Worm (Caenorhabditis elegans): ENCODE measurements around the gene Y43F8B.12.

The Y43F8B.12 gene

ce11 chrV:19462020-19462419 is 6.2 kb upstream of the Y43F8B.12 start, which contains the start of gene Y43F8B.15:
Gene Y43F8B.15, minus strand, starts transcription at chrV:19462120.
- no peak for TF ChIP-seq unc-62 (GFP tag; optimal IDR thresholded peaks at IDR 0.05)

- TF ChIP-seq unc-62 (GFP tag; optimal IDR thresholded peaks at IDR 0.05) = no peak
These were observed 5.6 kb upstream of the Y43F8B.12 start, which contains the start of gene Y43F8B.25 for ce11 chrV:19462612-19463011. Gene Y43F8B.25, plus strand, starts transcription at chrV:19462912.

ce11 chrV:19467574-19467973 is 609 bp upstream of the Y43F8B.12 start, which contains the start of gene Y43F8B.23:
Gene Y43F8B.23, minus strand, starts transcription at chrV:19467648.
- no peak for TF ChIP-seq unc-62 (GFP tag; optimal IDR thresholded peaks at IDR 0.05)

- TF ChIP-seq unc-62 (GFP tag; optimal IDR thresholded peaks at IDR 0.05) = no peak
These were observed 2.2 kb downstream of the Y43F8B.12 start, which contains the start of gene Y43F8B.11 for ce11 chrV:19470385-19470784. Gene Y43F8B.11, plus strand, starts transcription at chrV:19470685.

- TF ChIP-seq unc-62 (GFP tag; optimal IDR thresholded peaks at IDR 0.05) = no peak
These were observed 5.8 kb downstream of the Y43F8B.12 start, which contains the start of gene Y43F8B.10 for ce11 chrV:19473842-19474514. Gene Y43F8B.10, plus strand, starts transcription at chrV:19474464.

ce11 chrV:19477302-19477701 is 9.1 kb downstream of the Y43F8B.12 start:
- no peak for TF ChIP-seq unc-62 (GFP tag; optimal IDR thresholded peaks at IDR 0.05)

- no peak for TF ChIP-seq unc-62 (GFP tag; optimal IDR thresholded peaks at IDR 0.05)
These were observed 9.7 kb downstream of the Y43F8B.12 start, which contains the start of gene Y43F8B.9 for ce11 chrV:19477852-19478251. Gene Y43F8B.9, plus strand, starts transcription at chrV:19478152.

ce11 chrV:19482535-19482934 is 14.4 kb downstream of the Y43F8B.12 start, which contains the start of gene Y43F8B.22:
Gene Y43F8B.22, plus strand, starts transcription at chrV:19482835.
- TF ChIP-seq unc-62 (GFP tag; optimal IDR thresholded peaks at IDR 0.05) = no peak

- no peak for TF ChIP-seq unc-62 (GFP tag; optimal IDR thresholded peaks at IDR 0.05)
These were observed 16.3 kb downstream of the Y43F8B.12 start, which contains the start of gene Y43F8B.17 for ce11 chrV:19484507-19484906. Gene Y43F8B.17, plus strand, starts transcription at chrV:19484721.

ce11 chrV:19485261-19485660 is 17.1 kb downstream of the Y43F8B.12 start, which contains the start of gene Y43F8B.28:
Gene Y43F8B.28, plus strand, starts transcription at chrV:19485319.
- TF ChIP-seq unc-62 (GFP tag; optimal IDR thresholded peaks at IDR 0.05) = no peak

ce11 chrV:19485690-19486089 is 17.5 kb downstream of the Y43F8B.12 start, which contains the start of gene Y43F8B.18:
Gene Y43F8B.18, plus strand, starts transcription at chrV:19485990.
- TF ChIP-seq unc-62 (GFP tag; optimal IDR thresholded peaks at IDR 0.05) = no peak

- no peak for TF ChIP-seq unc-62 (GFP tag; optimal IDR thresholded peaks at IDR 0.05)
These were observed 22.3 kb downstream of the Y43F8B.12 start, which contains the start of gene Y43F8B.7 for ce11 chrV:19490461-19490860. Gene Y43F8B.7, plus strand, starts transcription at chrV:19490761.

ce11 chrV:19491302-19491701 is 23.1 kb downstream of the Y43F8B.12 start, which contains the start of gene Y43F8B.29:
Gene Y43F8B.29, plus strand, starts transcription at chrV:19491602.
- no peak for TF ChIP-seq unc-62 (GFP tag; optimal IDR thresholded peaks at IDR 0.05)

ce11 chrV:19495145-19495544 is 27.0 kb downstream of the Y43F8B.12 start:
- no peak for TF ChIP-seq unc-62 (GFP tag; optimal IDR thresholded peaks at IDR 0.05)

- TF ChIP-seq unc-62 (GFP tag; optimal IDR thresholded peaks at IDR 0.05) = no peak
These were observed 27.4 kb downstream of the Y43F8B.12 start, which contains the start of gene scl-21 for ce11 chrV:19495587-19495986. Gene scl-21, minus strand, starts transcription at chrV:19495687.

- no peak for TF ChIP-seq unc-62 (GFP tag; optimal IDR thresholded peaks at IDR 0.05)
These were observed 28.9 kb downstream of the Y43F8B.12 start for ce11 chrV:19497087-19497486.

ce11 chrV:19501389-19501788 is 33.2 kb downstream of the Y43F8B.12 start:
- TF ChIP-seq unc-62 (GFP tag; optimal IDR thresholded peaks at IDR 0.05) = no peak
